Fruit fly (Drosophila melanogaster): ENCODE measurements around the gene Ccp84Ad.

Gene Ccp84Ad

dm6 chr3R:6690139-6690538 lies 2.4 kb upstream of the Ccp84Ad start, which contains the start of gene Ccp84Af:
Ccp84Af (minus strand) TSS chr3R:6690239.
- no peak for TF ChIP-seq CG8301 (tag; optimal IDR thresholded peaks at IDR 0.05)
- TF ChIP-seq CG14655 (GFP tag; optimal IDR thresholded peaks at IDR 0.05), result no peak
- TF ChIP-seq CG32121 (GFP tag; IDR thresholded peaks at IDR 0.05), result no peak
- TF ChIP-seq CG8159 (tag; optimal IDR thresholded peaks at IDR 0.05), result no peak
- no peak for TF ChIP-seq CG15710 (tag; optimal IDR thresholded peaks at IDR 0.05)
- no peak for TF ChIP-seq D1 (tag; optimal IDR thresholded peaks at IDR 0.05)
- no peak for TF ChIP-seq CG13204 (GFP tag; optimal IDR thresholded peaks at IDR 0.05)
- no peak for TF ChIP-seq EcR (GFP tag; optimal IDR thresholded peaks at IDR 0.05)
- TF ChIP-seq Pif1B (GFP tag; optimal IDR thresholded peaks at IDR 0.05), result no peak
- TF ChIP-seq CG10348 (GFP tag; IDR thresholded peaks at IDR 0.05), result no peak
- TF ChIP-seq rn (GFP tag; IDR thresholded peaks at IDR 0.05), result no peak
- no peak for TF ChIP-seq CG12605 (GFP tag; IDR thresholded peaks at IDR 0.05)
- no peak for TF ChIP-seq gl (tag; optimal IDR thresholded peaks at IDR 0.05)

dm6 chr3R:6691658-6692057 lies 874 bp upstream of the Ccp84Ad start, which contains the start of gene Ccp84Ae:
Ccp84Ae (minus strand) TSS chr3R:6691758.
- TF ChIP-seq Pif1B (GFP tag; optimal IDR thresholded peaks at IDR 0.05) (no peak), CG15710 (tag; optimal IDR thresholded peaks at IDR 0.05) (no peak), rn (GFP tag; IDR thresholded peaks at IDR 0.05) (no peak)

- TF ChIP-seq fd96Ca (GFP tag; IDR thresholded peaks at IDR 0.05), result no peak
- no peak for TF ChIP-seq CG8159 (tag; optimal IDR thresholded peaks at IDR 0.05)
- no peak for TF ChIP-seq Pif1B (GFP tag; optimal IDR thresholded peaks at IDR 0.05)
- TF ChIP-seq CG14655 (GFP tag; optimal IDR thresholded peaks at IDR 0.05), result no peak
- TF ChIP-seq CG32121 (GFP tag; IDR thresholded peaks at IDR 0.05), result no peak
- TF ChIP-seq D1 (tag; optimal IDR thresholded peaks at IDR 0.05), result no peak
- no peak for TF ChIP-seq CG10348 (GFP tag; IDR thresholded peaks at IDR 0.05)
- TF ChIP-seq CG13204 (GFP tag; optimal IDR thresholded peaks at IDR 0.05), result no peak
- TF ChIP-seq CG4496 (GFP tag; IDR thresholded peaks at IDR 0.05), result no peak
- TF ChIP-seq EcR (GFP tag; optimal IDR thresholded peaks at IDR 0.05), result no peak
- TF ChIP-seq Pif1A (GFP tag; optimal IDR thresholded peaks at IDR 0.05), result no peak
These were observed 3.8 kb downstream of the Ccp84Ad start, which contains the start of gene Ccp84Ac for dm6 chr3R:6696221-6696749. Ccp84Ac (minus strand) TSS chr3R:6696271.

- TF ChIP-seq Pif1B (GFP tag; optimal IDR thresholded peaks at IDR 0.05) (no peak), CG8159 (tag; optimal IDR thresholded peaks at IDR 0.05) (no peak), CG34367 (tag; optimal IDR thresholded peaks at IDR 0.05) (no peak), rn (GFP tag; IDR thresholded peaks at IDR 0.05) (no peak), CG15710 (tag; optimal IDR thresholded peaks at IDR 0.05) (no peak), CG10348 (GFP tag; IDR thresholded peaks at IDR 0.05) (no peak), fd96Ca (GFP tag; IDR thresholded peaks at IDR 0.05) (no peak), D1 (tag; optimal IDR thresholded peaks at IDR 0.05) (no peak), CG17806 (tag; optimal IDR thresholded peaks at IDR 0.05) (no peak), CG14655 (GFP tag; optimal IDR thresholded peaks at IDR 0.05) (no peak), CG8301 (tag; optimal IDR thresholded peaks at IDR 0.05) (no peak), Snoo (tag; optimal IDR thresholded peaks at IDR 0.05) (no peak), EcR (GFP tag; optimal IDR thresholded peaks at IDR 0.05) (no peak), CG12605 (GFP tag; IDR thresholded peaks at IDR 0.05) (no peak), CG13204 (GFP tag; optimal IDR thresholded peaks at IDR 0.05) (no peak), CG4496 (GFP tag; IDR thresholded peaks at IDR 0.05) (no peak), gl (tag; optimal IDR thresholded peaks at IDR 0.05) (no peak), Pif1A (GFP tag; optimal IDR thresholded peaks at IDR 0.05) (no peak), CG32121 (GFP tag; IDR thresholded peaks at IDR 0.05) (no peak), Ets98B (GFP tag; IDR thresholded peaks at IDR 0.05) (no peak)
These were observed 10.2 kb downstream of the Ccp84Ad start, which contains the start of gene Ccp84Ab for dm6 chr3R:6702777-6703176. Ccp84Ab (minus strand) TSS chr3R:6702877.

dm6 chr3R:6703784-6704183 lies 11.3 kb downstream of the Ccp84Ad start, which contains the start of gene Ccp84Aa:
Ccp84Aa (plus strand) TSS chr3R:6704084.
- no peak for TF ChIP-seq Snoo (tag; optimal IDR thresholded peaks at IDR 0.05)
- TF ChIP-seq Pif1A (GFP tag; optimal IDR thresholded peaks at IDR 0.05), result no peak
- TF ChIP-seq gl (tag; optimal IDR thresholded peaks at IDR 0.05), result no peak
- TF ChIP-seq CG4496 (GFP tag; IDR thresholded peaks at IDR 0.05), result no peak
- TF ChIP-seq Ets98B (GFP tag; IDR thresholded peaks at IDR 0.05), result no peak
- TF ChIP-seq CG14655 (GFP tag; optimal IDR thresholded peaks at IDR 0.05), result no peak
- no peak for TF ChIP-seq CG9948 (tag; optimal IDR thresholded peaks at IDR 0.05)
- no peak for TF ChIP-seq CG32121 (GFP tag; IDR thresholded peaks at IDR 0.05)
- no peak for TF ChIP-seq CG10348 (GFP tag; IDR thresholded peaks at IDR 0.05)
- no peak for TF ChIP-seq EcR (GFP tag; optimal IDR thresholded peaks at IDR 0.05)
- TF ChIP-seq rn (GFP tag; IDR thresholded peaks at IDR 0.05), result no peak

dm6 chr3R:6706327-6706726 lies 13.8 kb downstream of the Ccp84Ad start:
- TF ChIP-seq CG10348 (GFP tag; IDR thresholded peaks at IDR 0.05) (no peak), D1 (tag; optimal IDR thresholded peaks at IDR 0.05) (peak; percentile 64)

dm6 chr3R:6708858-6709257 lies 16.3 kb downstream of the Ccp84Ad start:
- TF ChIP-seq D1 (tag; optimal IDR thresholded peaks at IDR 0.05), result peak; percentile 67
- no peak for TF ChIP-seq CG9948 (tag; optimal IDR thresholded peaks at IDR 0.05)

All from whole organism, pupa.